Fruit fly (Drosophila melanogaster): ENCODE data around the gene CG9689.
A peak's percentile ranks its signal among the peaks of the same experiment; 100 is the strongest.

Gene CG9689

DNA sequence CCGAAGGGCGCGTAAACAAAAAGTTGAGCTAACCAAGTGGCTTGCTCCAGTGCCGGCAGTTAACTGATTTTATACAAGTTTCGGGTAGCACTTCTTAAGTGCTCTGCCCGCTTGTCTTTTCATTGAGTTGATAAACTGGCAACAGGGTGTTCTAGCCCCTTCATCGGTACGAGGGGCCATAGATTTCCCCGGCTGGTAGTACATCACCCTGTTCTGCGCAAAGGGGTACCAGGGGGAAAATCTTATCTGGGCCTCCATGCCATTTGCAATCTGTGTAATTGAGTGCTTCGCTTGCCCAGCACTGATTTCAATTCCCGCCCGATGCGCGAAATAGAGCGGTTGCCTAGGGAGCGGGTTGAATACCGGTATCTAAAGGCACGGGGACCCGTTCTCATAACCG, 10.1 kb upstream of the CG9689 start, which contains the start of gene CG45061 (continued):
- TF ChIP-seq CG15514 (GFP tag; optimal IDR thresholded peaks at IDR 0.05) = peak; percentile 14
- TF ChIP-seq CG8290 (GFP tag; optimal IDR thresholded peaks at IDR 0.05) = no peak
- peak in 1 of 2 experiments; percentile 73 for TF ChIP-seq CG8290 (tag; optimal IDR thresholded peaks at IDR 0.05)
- peak; percentile 34; the same call in 1 of the 2 replicates for TF ChIP-seq slbo (GFP tag; IDR thresholded peaks at IDR 0.05)
- TF ChIP-seq wor (GFP tag; IDR thresholded peaks at IDR 0.05) = no peak
- no peak for TF ChIP-seq trh (GFP tag; optimal IDR thresholded peaks at IDR 0.05)
- 0 out of 2 replicates have a peak, but pooled peaks have one; percentile 25 for TF ChIP-seq ranshi (GFP tag; IDR thresholded peaks at IDR 0.05)
- TF ChIP-seq zf30C (GFP tag; optimal IDR thresholded peaks at IDR 0.05) = no peak
- TF ChIP-seq ERR (GFP tag; optimal IDR thresholded peaks at IDR 0.05) = no peak
- TF ChIP-seq aop (GFP tag; IDR thresholded peaks at IDR 0.05) = no peak
- peak; percentile 35 for TF ChIP-seq CG2120 (GFP tag; optimal IDR thresholded peaks at IDR 0.05)
- TF ChIP-seq ase (GFP tag; IDR thresholded peaks at IDR 0.05) = no peak
- no peak for TF ChIP-seq CG12219 (GFP tag; optimal IDR thresholded peaks at IDR 0.05)
- TF ChIP-seq CG8924 (tag; optimal IDR thresholded peaks at IDR 0.05) = no peak
- 0 out of 2 replicates have a peak, but pooled peaks have one; percentile 38 for TF ChIP-seq sob (GFP tag; IDR thresholded peaks at IDR 0.05)
- TF ChIP-seq H2.0 (GFP tag; IDR thresholded peaks at IDR 0.05) = no peak
- no peak for TF ChIP-seq dmrt11E (tag; optimal IDR thresholded peaks at IDR 0.05)
- TF ChIP-seq nerfin-2 (GFP tag; IDR thresholded peaks at IDR 0.05; ENCODE audit: partially characterized antibody) = no peak
- TF ChIP-seq tgo (GFP tag; IDR thresholded peaks at IDR 0.05) = no peak
- TF ChIP-seq caup (GFP tag; optimal IDR thresholded peaks at IDR 0.05; ENCODE audit: severe bottlenecking) = peak; percentile 33
- no peak for TF ChIP-seq Rx (GFP tag; IDR thresholded peaks at IDR 0.05)
- TF ChIP-seq Dbx (GFP tag; IDR thresholded peaks at IDR 0.05) = peak; percentile 25; the same call in 1 of the 3 replicates
- TF ChIP-seq CG16815 (GFP tag; optimal IDR thresholded peaks at IDR 0.05) = no peak
- peak; percentile 32 for TF ChIP-seq cwo (GFP tag; optimal IDR thresholded peaks at IDR 0.05)
- no peak for TF ChIP-seq Scr (GFP tag; IDR thresholded peaks at IDR 0.05; ENCODE audit: partially characterized antibody)
- no peak for TF ChIP-seq CG12942 (GFP tag; optimal IDR thresholded peaks at IDR 0.05)
- TF ChIP-seq repo (GFP tag; optimal IDR thresholded peaks at IDR 0.05) = no peak
- no peak for TF ChIP-seq esg (GFP tag; conservative IDR thresholded peaks at IDR 0.05)
- peak; percentile 85 for TF ChIP-seq GATAe (GFP tag; conservative IDR thresholded peaks at IDR 0.05)
- TF ChIP-seq shn (GFP tag; optimal IDR thresholded peaks at IDR 0.05) = no peak
- no peak for TF ChIP-seq crc (GFP tag; optimal IDR thresholded peaks at IDR 0.05)
- peak; percentile 60 for TF ChIP-seq CG18599 (GFP tag; optimal IDR thresholded peaks at IDR 0.05)
- peak; percentile 12 for TF ChIP-seq Hey (tag; optimal IDR thresholded peaks at IDR 0.05)
- peak; percentile 80 for TF ChIP-seq exex (tag; optimal IDR thresholded peaks at IDR 0.05)
- TF ChIP-seq CG11456 (GFP tag; IDR thresholded peaks at IDR 0.05) = peak; percentile 32; the same call in 1 of the 3 replicates
- TF ChIP-seq jigr1 (GFP tag; IDR thresholded peaks at IDR 0.05) = no peak
- TF ChIP-seq CG9215 (GFP tag; IDR thresholded peaks at IDR 0.05) = 0 out of 2 replicates have a peak, but pooled peaks have one; percentile 10

DNA sequence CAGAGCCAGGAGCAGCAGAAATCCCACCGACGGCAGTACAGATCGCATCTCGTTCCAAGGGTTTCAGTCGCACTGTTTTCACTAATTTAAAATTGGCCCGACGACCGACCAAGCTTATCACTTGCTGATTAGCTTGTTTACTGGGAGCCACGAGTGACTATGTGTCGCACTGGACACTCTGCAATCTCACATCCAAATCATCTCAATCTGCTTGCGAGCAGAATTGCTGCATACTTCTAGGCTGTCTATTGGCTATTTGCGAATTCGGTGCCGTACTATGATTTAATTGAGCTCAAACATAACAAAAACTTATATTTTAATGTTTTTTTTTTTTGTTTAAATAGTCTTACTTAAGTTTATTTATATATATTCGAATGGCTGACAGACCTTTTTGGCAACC, 7.8 kb upstream of the CG9689 start, which contains the start of gene CG32695:
CG32695 (minus strand) TSS at position 141 of the 400 bp plus-strand sequence.
- TF ChIP-seq CG10543 (GFP tag; optimal IDR thresholded peaks at IDR 0.05) (peak; percentile 9), ftz-f1 (GFP tag; optimal IDR thresholded peaks at IDR 0.05) (no peak), grn (GFP tag; optimal IDR thresholded peaks at IDR 0.05) (peak; percentile 50)
